Fruit fly (Drosophila melanogaster) whole organism, embryonic: Measurements from ENCODE around the gene CG7512.

Source experiments
- ATbp ChIP-seq: fragments of 200-800 bp; sonication (Bioruptor generic); optimal IDR thresholded peaks from 2 replicates; lab custom pipeline; 2017; ENCODE audit warnings: missing biosample characterization, mild to moderate bottlenecking, missing genetic modification characterization, missing genetic modification reagents
- Antp ChIP-seq: fragments of 200-800 bp; sonication (Bioruptor generic); optimal IDR thresholded peaks from 3 replicates; lab custom pipeline; 2016; ENCODE audit warnings: missing biosample characterization, missing genetic modification characterization
- B-H1 ChIP-seq: fragments of 200-800 bp; sonication (Bioruptor generic); IDR thresholded peaks from 3 replicates; pipeline ENCODE4 v1.3.6; 2022; ENCODE audit warnings: missing biosample characterization, missing genetic modification characterization
- CG10274 ChIP-seq: fragments of 200-800 bp; sonication (Bioruptor generic); optimal IDR thresholded peaks from 3 replicates; lab custom pipeline; 2017; ENCODE audit warnings: missing biosample characterization, mild to moderate bottlenecking, missing genetic modification characterization
- CG12071 ChIP-seq: fragments of 200-800 bp; sonication (Bioruptor generic); optimal IDR thresholded peaks from 3 replicates; lab custom pipeline; 2018; ENCODE audit warnings: missing biosample characterization, mild to moderate bottlenecking, missing genetic modification characterization
- CG12155 ChIP-seq: fragments of 200-800 bp; sonication (Bioruptor generic); optimal IDR thresholded peaks from 3 replicates; lab custom pipeline; 2016; ENCODE audit warnings: missing biosample characterization, missing genetic modification characterization
- CG16779 ChIP-seq: fragments of 200-800 bp; sonication (Bioruptor generic); IDR thresholded peaks from 2 replicates; pipeline ENCODE4 v1.3.6; 2022; ENCODE audit warnings: missing biosample characterization, missing genetic modification characterization
- CG17186 ChIP-seq: fragments of 200-800 bp; sonication (Bioruptor generic); optimal IDR thresholded peaks from 3 replicates; lab custom pipeline; 2017; ENCODE audit warnings: missing biosample characterization, missing genetic modification reagents, missing genetic modification characterization
- CG2129 ChIP-seq: fragments of 200-800 bp; sonication (Bioruptor generic); IDR thresholded peaks from 2 replicates; pipeline ENCODE4 v1.3.6; 2022; ENCODE audit warnings: missing biosample characterization, missing genetic modification characterization; ENCODE audit not compliant: partially characterized antibody
- CG30431 ChIP-seq: fragments of 200-800 bp; sonication (Bioruptor generic); optimal IDR thresholded peaks from 2 replicates; lab custom pipeline; 2017; ENCODE audit warnings: missing biosample characterization, missing genetic modification characterization
- CG3163 ChIP-seq: fragments of 200-800 bp; sonication (Bioruptor generic); optimal IDR thresholded peaks from 3 replicates; lab custom pipeline; 2016; ENCODE audit warnings: missing biosample characterization, missing genetic modification characterization
- CG3281 ChIP-seq: fragments of 200-800 bp; sonication (Bioruptor generic); optimal IDR thresholded peaks from 3 replicates; lab custom pipeline; 2017; ENCODE audit warnings: missing biosample characterization, mild to moderate bottlenecking, missing genetic modification characterization
- CG3838 ChIP-seq: fragments of 200-800 bp; sonication (Bioruptor generic); optimal IDR thresholded peaks from 3 replicates; lab custom pipeline; 2016; ENCODE audit warnings: missing biosample characterization, missing genetic modification characterization
- CG3847 ChIP-seq: fragments of 200-800 bp; sonication (Bioruptor generic); IDR thresholded peaks from 2 replicates; pipeline ENCODE4 v1.3.6; 2022; ENCODE audit warnings: missing biosample characterization, missing genetic modification characterization
- CG43689 ChIP-seq: fragments of 200-800 bp; sonication (Bioruptor generic); IDR thresholded peaks from 2 replicates; pipeline ENCODE4 v1.3.6; 2022; ENCODE audit warnings: missing biosample characterization, missing genetic modification characterization
- CG4820 ChIP-seq: fragments of 200-800 bp; sonication (Bioruptor generic); optimal IDR thresholded peaks from 3 replicates; lab custom pipeline; 2016; ENCODE audit warnings: missing biosample characterization, missing genetic modification characterization
- CG4854 ChIP-seq: fragments of 200-800 bp; sonication (Bioruptor generic); optimal IDR thresholded peaks from 2 replicates; lab custom pipeline; 2016; ENCODE audit warnings: missing biosample characterization, missing genetic modification characterization, inconsistent platforms
- CG5953 ChIP-seq: fragments of 200-800 bp; sonication (Bioruptor generic); IDR thresholded peaks from 2 replicates; pipeline ENCODE4 v1.3.6; 2022; ENCODE audit warnings: missing biosample characterization, missing genetic modification characterization
- CG7357 ChIP-seq: fragments of 200-800 bp; sonication (Bioruptor generic); IDR thresholded peaks from 3 replicates; pipeline ENCODE4 v1.3.6; 2022; ENCODE audit warnings: missing biosample characterization, missing genetic modification characterization
- CG7745 ChIP-seq: fragments of 200-800 bp; sonication (Bioruptor generic); optimal IDR thresholded peaks from 2 replicates; lab custom pipeline; 2018; ENCODE audit warnings: missing biosample characterization, mild to moderate bottlenecking, missing genetic modification characterization, moderate library complexity
- CG8281 ChIP-seq: fragments of 200-800 bp; sonication (Bioruptor generic); optimal IDR thresholded peaks from 2 replicates; lab custom pipeline; 2018; ENCODE audit warnings: missing biosample characterization, mild to moderate bottlenecking, missing genetic modification characterization, moderate library complexity
- CG8290 ChIP-seq, 3 experiments: fragments of 200-800 bp; sonication (Bioruptor generic); optimal IDR thresholded peaks; 2 replicates each; lab custom pipeline; 2016 to 2019; ENCODE audit warnings: missing biosample characterization in 3 of 3, missing genetic modification characterization in 3 of 3, mild to moderate bottlenecking in 2 of 3, moderate library complexity in 1 of 3
- CG8478 ChIP-seq: fragments of >200 bp; optimal IDR thresholded peaks from 2 replicates; lab custom pipeline; 2018
- D19B ChIP-seq: fragments of 200-800 bp; sonication (Bioruptor generic); optimal IDR thresholded peaks from 2 replicates; lab custom pipeline; 2017; ENCODE audit warnings: missing biosample characterization, mild to moderate bottlenecking, missing genetic modification characterization
- Dfd ChIP-seq, 2 experiments: fragments of >200 bp; optimal IDR thresholded peaks; 2 replicates each; lab custom pipeline; 2017; ENCODE audit warnings: missing biosample characterization in 2 of 2, missing genetic modification characterization in 2 of 2
- Dp ChIP-seq: fragments of 200-800 bp; sonication (Bioruptor generic); optimal IDR thresholded peaks from 2 replicates; lab custom pipeline; 2018; ENCODE audit warnings: missing biosample characterization, mild to moderate bottlenecking, missing genetic modification characterization, moderate library complexity
- E2f1 ChIP-seq: fragments of 200-800 bp; sonication (Bioruptor generic); IDR thresholded peaks from 2 replicates; pipeline ENCODE4 v1.3.6; 2022; ENCODE audit warnings: missing biosample characterization, missing genetic modification characterization
- Ets65A ChIP-seq: fragments of 200-800 bp; sonication (Bioruptor generic); peaks from one replicate; lab custom pipeline; 2016; ENCODE audit warnings: missing biosample characterization, missing genetic modification characterization
- Hr3 ChIP-seq: fragments of 200-800 bp; sonication (Bioruptor generic); optimal IDR thresholded peaks from 3 replicates; lab custom pipeline; 2016; ENCODE audit warnings: missing biosample characterization, missing genetic modification characterization
- Scr ChIP-seq: fragments of 200-800 bp; sonication (Bioruptor generic); IDR thresholded peaks from 2 replicates; pipeline ENCODE4 v1.3.6; 2022; ENCODE audit warnings: missing biosample characterization, missing genetic modification characterization; ENCODE audit not compliant: partially characterized antibody
- Trl ChIP-seq, 3 experiments: fragments of >200 bp in 2 of 3; fragments of 200-800 bp in 1 of 3; sonication (Bioruptor generic) in 1 of 3; optimal IDR thresholded peaks; 2 replicates in 1 of 3; 3 replicates in 2 of 3; lab custom pipeline; 2016 to 2017; ENCODE audit warnings: missing biosample characterization in 1 of 3, missing genetic modification characterization in 1 of 3
- YL-1 ChIP-seq: fragments of 200-800 bp; sonication (Bioruptor generic); optimal IDR thresholded peaks from 3 replicates; lab custom pipeline; 2017; ENCODE audit warnings: missing biosample characterization, mild to moderate bottlenecking, missing genetic modification characterization
- abd-A ChIP-seq: fragments of 200-800 bp; sonication (Bioruptor generic); optimal IDR thresholded peaks from 3 replicates; lab custom pipeline; 2019; ENCODE audit warnings: missing biosample characterization, mild to moderate bottlenecking, missing genetic modification characterization, moderate library complexity
- aop ChIP-seq: fragments of 200-800 bp; sonication (Bioruptor generic); IDR thresholded peaks from 2 replicates; pipeline ENCODE4 v1.3.6; 2022; ENCODE audit warnings: missing biosample characterization, missing genetic modification characterization
- ap ChIP-seq: fragments of 200-800 bp; sonication (Bioruptor generic); IDR thresholded peaks from 2 replicates; pipeline ENCODE4 v1.3.6; 2022; ENCODE audit warnings: missing biosample characterization, missing genetic modification characterization
- cas ChIP-seq: fragments of 200-800 bp; sonication (Bioruptor generic); IDR thresholded peaks from 2 replicates; pipeline ENCODE4 v1.3.6; 2022; ENCODE audit warnings: missing biosample characterization, missing genetic modification characterization
- chinmo ChIP-seq: fragments of 200-800 bp; sonication (Bioruptor generic); IDR thresholded peaks from 4 replicates; pipeline ENCODE4 v1.3.6; 2022; ENCODE audit warnings: missing biosample characterization, missing genetic modification characterization; ENCODE audit not compliant: partially characterized antibody
- croc ChIP-seq: fragments of 200-800 bp; sonication (Bioruptor generic); conservative IDR thresholded peaks from 3 replicates; pipeline ENCODE4 v1.3.6; 2022; ENCODE audit warnings: missing biosample characterization, missing genetic modification characterization
- dysf ChIP-seq: fragments of 200-800 bp; sonication (Bioruptor generic); IDR thresholded peaks from 3 replicates; pipeline ENCODE4 v1.3.6; 2022; ENCODE audit warnings: missing biosample characterization, missing genetic modification characterization
- esg ChIP-seq: fragments of 200-800 bp; sonication (Bioruptor generic); conservative IDR thresholded peaks from 2 replicates; pipeline ENCODE4 v1.3.6; 2022; ENCODE audit warnings: missing biosample characterization, missing genetic modification characterization
- ewg ChIP-seq: fragments of 200-800 bp; sonication (Bioruptor generic); optimal IDR thresholded peaks from 3 replicates; lab custom pipeline; 2017; ENCODE audit warnings: mild to moderate bottlenecking, missing biosample characterization, missing genetic modification reagents, missing genetic modification characterization
- fd3F ChIP-seq: fragments of 200-800 bp; sonication (Bioruptor generic); optimal IDR thresholded peaks from 2 replicates; lab custom pipeline; 2018; ENCODE audit warnings: missing biosample characterization, mild to moderate bottlenecking, missing genetic modification characterization, moderate library complexity
- gce ChIP-seq: fragments of 200-800 bp; sonication (Bioruptor generic); IDR thresholded peaks from 3 replicates; pipeline ENCODE4 v1.3.6; 2022; ENCODE audit warnings: missing biosample characterization, missing genetic modification characterization
- gem ChIP-seq: fragments of 200-800 bp; sonication (Bioruptor generic); optimal IDR thresholded peaks from 2 replicates; lab custom pipeline; 2019; ENCODE audit warnings: missing biosample characterization, mild to moderate bottlenecking, missing genetic modification characterization, moderate library complexity
- inv ChIP-seq: fragments of 200-800 bp; sonication (Bioruptor generic); IDR thresholded peaks from 2 replicates; pipeline ENCODE4 v1.3.6; 2022; ENCODE audit warnings: missing biosample characterization, missing genetic modification characterization; ENCODE audit not compliant: partially characterized antibody
- pnt ChIP-seq: fragments of 200-800 bp; sonication (Bioruptor generic); optimal IDR thresholded peaks from 3 replicates; lab custom pipeline; 2016; ENCODE audit warnings: missing biosample characterization, missing genetic modification characterization
- sob ChIP-seq: fragments of 200-800 bp; sonication (Bioruptor generic); IDR thresholded peaks from 2 replicates; pipeline ENCODE4 v1.3.6; 2022; ENCODE audit warnings: missing biosample characterization, missing genetic modification characterization
- ttk ChIP-seq: fragments of 200-800 bp; sonication (Bioruptor generic); IDR thresholded peaks from 2 replicates; pipeline ENCODE4 v2.1.2; 2022; ENCODE audit warnings: missing biosample characterization, missing genetic modification characterization
- unc-4 ChIP-seq: fragments of 200-800 bp; sonication (Bioruptor generic); IDR thresholded peaks from 2 replicates; pipeline ENCODE4 v1.3.6; 2022; ENCODE audit warnings: missing biosample characterization, missing genetic modification characterization; ENCODE audit not compliant: partially characterized antibody
- wdn ChIP-seq: fragments of 200-800 bp; sonication (Bioruptor generic); IDR thresholded peaks from 2 replicates; pipeline ENCODE4 v1.3.6; 2022; ENCODE audit warnings: missing biosample characterization, missing genetic modification characterization

The CG7512 gene

DNA sequence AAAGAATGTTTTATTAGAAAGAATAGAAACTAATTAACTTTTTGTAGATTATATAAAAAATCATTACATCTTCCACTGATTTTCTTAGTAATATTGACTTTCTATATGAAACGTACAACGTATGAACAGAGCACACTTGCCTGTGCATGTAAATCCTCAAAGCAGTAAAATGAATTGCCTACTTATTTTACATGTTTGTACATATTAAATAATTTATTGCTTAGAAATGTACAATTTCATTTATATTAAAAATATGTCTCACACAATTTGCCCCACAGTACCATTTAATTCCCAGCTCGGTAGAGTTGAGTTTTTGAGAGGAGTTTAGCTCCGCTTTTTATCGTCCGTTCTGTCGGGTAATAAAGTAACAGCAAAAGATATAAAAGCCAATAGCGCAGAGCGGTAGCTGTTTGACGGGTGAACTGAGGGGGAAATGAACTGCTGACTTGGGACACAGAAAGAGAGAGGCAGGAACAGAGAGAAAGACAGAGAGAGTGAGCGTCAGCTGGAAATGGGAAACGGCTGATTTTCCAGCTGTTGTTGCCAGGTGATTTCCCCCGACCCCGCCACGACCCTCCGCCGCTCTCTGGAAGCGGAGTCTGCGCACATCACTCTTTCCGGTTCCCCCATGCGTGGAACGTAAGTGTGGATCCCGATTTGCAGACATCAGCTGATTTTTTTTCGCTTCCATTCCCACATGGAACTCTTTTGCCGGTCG is 20.3 kb upstream of the CG7512 start (continued):
- TF ChIP-seq cas (GFP tag; lab: Robert Waterston, UW) (no peak), CG3847 (GFP tag; lab: Robert Waterston, UW) (no peak), unc-4 (no peak), CG8478 (lab: Kevin White, UChicago) (no peak), Dfd (GFP tag; optimal IDR thresholded peaks at IDR 0.05; lab: Kevin White, UChicago) (no peak), ewg (GFP tag; lab: Kevin White, UChicago) (peak; percentile 93), gce (peak; percentile 60; the same call in 1 of the 3 replicates), CG43689 (GFP tag; lab: Robert Waterston, UW) (no peak), CG8290 (GFP tag; optimal IDR thresholded peaks at IDR 0.05; lab: Kevin White, UChicago) (no peak), CG8290 (tag; optimal IDR thresholded peaks at IDR 0.05; lab: Kevin White, UChicago) (peak in 1 of 2 experiments; percentile 44), CG3838 (GFP tag; lab: Kevin White, UChicago) (no peak), Trl (optimal IDR thresholded peaks at IDR 0.05; lab: Kevin White, UChicago) (peak; percentile 61 to 72), Trl (GFP tag; optimal IDR thresholded peaks at IDR 0.05; lab: Kevin White, UChicago) (no peak), CG8281 (no peak), croc (GFP tag; lab: Robert Waterston, UW) (no peak), Ets65A (GFP tag; lab: Kevin White, UChicago) (no peak), esg (no peak), sob (no peak), chinmo (GFP tag; lab: Robert Waterston, UW) (peak; percentile 78; the same call in 2 of the 4 replicates), Antp (GFP tag; lab: Kevin White, UChicago) (no peak), ATbp (GFP tag; lab: Kevin White, UChicago) (no peak), CG7745 (no peak), ttk (GFP tag; lab: Robert Waterston, UW) (no peak), gem (tag; lab: Kevin White, UChicago) (peak; percentile 0), CG12155 (GFP tag; lab: Kevin White, UChicago) (no peak), CG10274 (GFP tag; lab: Kevin White, UChicago) (no peak), D19B (GFP tag; lab: Kevin White, UChicago) (no peak), CG12071 (GFP tag; lab: Kevin White, UChicago) (no peak), dysf (GFP tag; lab: Robert Waterston, UW) (0 out of 3 replicates have a peak, but pooled peaks have one; percentile 14), CG3163 (GFP tag; lab: Kevin White, UChicago) (peak; percentile 22), Dp (no peak), CG2129 (GFP tag; lab: Robert Waterston, UW) (no peak), CG17186 (GFP tag; lab: Kevin White, UChicago) (no peak), CG4854 (GFP tag; lab: Kevin White, UChicago) (no peak), Hr3 (no peak), Scr (peak; percentile 25; the same call in 1 of the 2 replicates), CG3281 (GFP tag; lab: Kevin White, UChicago) (no peak), B-H1 (GFP tag; lab: Robert Waterston, UW) (no peak; the same call in 2 of the 3 replicates), CG5953 (no peak), inv (no peak), CG30431 (no peak), ap (GFP tag; lab: Robert Waterston, UW) (no peak), pnt (GFP tag; lab: Kevin White, UChicago) (no peak), CG4820 (GFP tag; lab: Kevin White, UChicago) (no peak), abd-A (tag; lab: Kevin White, UChicago) (peak; percentile 78), aop (GFP tag; lab: Robert Waterston, UW) (peak; percentile 64; the same call in 1 of the 2 replicates), wdn (GFP tag; lab: Robert Waterston, UW) (no peak), fd3F (GFP tag; lab: Kevin White, UChicago) (no peak), YL-1 (GFP tag; lab: Kevin White, UChicago) (no peak), CG16779 (no peak), CG7357 (no peak), E2f1 (GFP tag; lab: Robert Waterston, UW) (no peak)
